Worm (Caenorhabditis elegans): ENCODE measurements around the gene T06E6.10.

Gene T06E6.10

ce11 chrV:15395347-15395746 is 22.6 kb upstream of the T06E6.10 start, which contains the start of gene cyb-3 (continued):
- TF ChIP-seq hlh-26 (GFP tag; conservative IDR thresholded peaks at IDR 0.05) (no peak), ztf-28 (GFP tag; IDR thresholded peaks at IDR 0.05) (no peak), lin-54 (GFP tag; optimal IDR thresholded peaks at IDR 0.05) (peak; percentile 75), tbx-9 (tag; optimal IDR thresholded peaks at IDR 0.05; ENCODE audit: borderline replicate concordance) (no peak), hlh-12 (tag; optimal IDR thresholded peaks at IDR 0.05) (no peak), pha-4 (tag; optimal IDR thresholded peaks at IDR 0.05) (no peak), sptf-2 (GFP tag; optimal IDR thresholded peaks at IDR 0.05) (no peak), lsl-1 (GFP tag; optimal IDR thresholded peaks at IDR 0.05) (peak; percentile 82), Y53G8AR.9 (GFP tag; conservative IDR thresholded peaks at IDR 0.05) (0 out of 2 replicates have a peak, but pooled peaks have one; percentile 24), hrde-1 (tag; optimal IDR thresholded peaks at IDR 0.05; ENCODE audit: borderline replicate concordance) (no peak), akir-1 (GFP tag; optimal IDR thresholded peaks at IDR 0.05) (no peak), dpff-1 (tag; optimal IDR thresholded peaks at IDR 0.05) (no peak), D2030.7 (GFP tag; IDR thresholded peaks at IDR 0.05) (peak; percentile 91), nfyb-1 (GFP tag; IDR thresholded peaks at IDR 0.05) (no peak), egl-18 (GFP tag; IDR thresholded peaks at IDR 0.05) (no peak), egrh-3 (GFP tag; IDR thresholded peaks at IDR 0.05) (no peak), B0035.1 (tag; optimal IDR thresholded peaks at IDR 0.05) (no peak), pbrm-1 (GFP tag; IDR thresholded peaks at IDR 0.05) (peak; percentile 28; the same call in 1 of the 2 replicates), nhr-120 (GFP tag; IDR thresholded peaks at IDR 0.05) (no peak), nhr-179 (tag; optimal IDR thresholded peaks at IDR 0.05) (no peak), snpc-3.4 (tag; optimal IDR thresholded peaks at IDR 0.05) (peak; percentile 68), lag-1 (GFP tag; IDR thresholded peaks at IDR 0.05) (no peak), F57C9.4 (tag; optimal IDR thresholded peaks at IDR 0.05) (no peak), Y79H2A.3 (GFP tag; conservative IDR thresholded peaks at IDR 0.05) (no peak), attf-6 (GFP tag; IDR thresholded peaks at IDR 0.05) (no peak), F57A8.1 (GFP tag; optimal IDR thresholded peaks at IDR 0.05) (no peak), rec-8 (tag; optimal IDR thresholded peaks at IDR 0.05) (no peak), ceh-79 (tag; optimal IDR thresholded peaks at IDR 0.05) (no peak), aptf-3 (GFP tag; IDR thresholded peaks at IDR 0.05) (no peak), somi-1 (GFP tag; optimal IDR thresholded peaks at IDR 0.05) (no peak), K11D2.4 (GFP tag; IDR thresholded peaks at IDR 0.05) (no peak), Y53F4B.3 (GFP tag; IDR thresholded peaks at IDR 0.05) (no peak; the same call in 1 of the 2 replicates), sea-2 (GFP tag; IDR thresholded peaks at IDR 0.05) (no peak), ztf-6 (GFP tag; IDR thresholded peaks at IDR 0.05) (no peak)

DNA sequence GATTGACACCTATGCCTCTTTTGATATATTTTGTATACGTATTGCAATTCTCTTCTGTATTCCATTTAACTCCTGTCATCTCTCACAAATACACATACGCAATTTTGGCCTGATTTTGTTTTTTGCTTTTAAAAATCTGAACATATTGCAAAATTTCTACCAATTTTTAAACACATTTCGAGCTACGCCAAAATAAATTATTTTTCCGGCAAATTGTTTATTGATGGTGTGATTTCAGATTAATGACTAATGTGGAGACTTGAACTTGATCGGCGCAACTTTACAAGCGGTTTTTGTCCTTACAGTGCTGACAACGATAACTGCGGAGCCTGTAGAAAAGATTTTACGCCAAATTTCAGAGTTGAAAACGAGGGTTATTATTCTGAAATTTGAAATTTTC is 20.8 kb upstream of the T06E6.10 start:
- TF ChIP-seq nhr-27 (tag; optimal IDR thresholded peaks at IDR 0.05) (no peak), ztf-3 (GFP tag; optimal IDR thresholded peaks at IDR 0.05) (no peak), F55B11.4 (tag; optimal IDR thresholded peaks at IDR 0.05; ENCODE audit: borderline replicate concordance, insufficient read depth) (no peak), ama-1 (optimal IDR thresholded peaks at IDR 0.05) (no peak), ama-1 (GFP tag; optimal IDR thresholded peaks at IDR 0.05) (peak in 1 of 2 experiments; percentile 28), nhr-179 (tag; optimal IDR thresholded peaks at IDR 0.05) (no peak), B0019.2 (GFP tag; conservative IDR thresholded peaks at IDR 0.05) (no peak), pha-4 (tag; optimal IDR thresholded peaks at IDR 0.05) (no peak), lin-26 (GFP tag; IDR thresholded peaks at IDR 0.05) (peak; percentile 50; the same call in 1 of the 2 replicates), atf-7 (tag; optimal IDR thresholded peaks at IDR 0.05) (no peak), egrh-3 (GFP tag; IDR thresholded peaks at IDR 0.05) (no peak), egl-18 (GFP tag; IDR thresholded peaks at IDR 0.05) (0 out of 2 replicates have a peak, but pooled peaks have one; percentile 40), hsf-1 (GFP tag; IDR thresholded peaks at IDR 0.05) (peak; percentile 83), tbp1 (GFP tag; optimal IDR thresholded peaks at IDR 0.05) (peak; percentile 48), F23B12.7 (tag; optimal IDR thresholded peaks at IDR 0.05; ENCODE audit: insufficient read depth) (no peak), zfh-2 (GFP tag; conservative IDR thresholded peaks at IDR 0.05) (no peak), F22D6.2 (tag; optimal IDR thresholded peaks at IDR 0.05) (no peak), B0261.1 (tag; optimal IDR thresholded peaks at IDR 0.05) (peak; percentile 12), rec-8 (tag; optimal IDR thresholded peaks at IDR 0.05) (no peak), let-607 (tag; optimal IDR thresholded peaks at IDR 0.05) (no peak), F57A8.1 (GFP tag; optimal IDR thresholded peaks at IDR 0.05) (no peak)

Measured in whole organism, young adult.